Worm (Caenorhabditis elegans) whole organism, L2 larva: ENCODE data around the gene arp-6.

ENCODE experiments used
- blmp-1 ChIP-seq: sonication (generic microtip); optimal IDR thresholded peaks from 2 replicates; lab custom pipeline; 2017; ENCODE audit warnings: missing genetic modification characterization, mild to moderate bottlenecking, missing compliant biosample characterization, antibody characterized with exemption, moderate library complexity; ENCODE audit not compliant: insufficient read depth
- ceh-16 ChIP-seq: fragments of 150-350 bp; optimal IDR thresholded peaks from 2 replicates; lab custom pipeline; 2014; ENCODE audit warnings: missing biosample characterization, missing genetic modification characterization
- crh-2 ChIP-seq: sonication (generic microtip); optimal IDR thresholded peaks from 2 replicates; lab custom pipeline; 2017; ENCODE audit warnings: missing biosample characterization, missing genetic modification characterization
- lin-11 ChIP-seq: fragments of 150-350 bp; sonication (generic microtip); optimal IDR thresholded peaks from 2 replicates; lab custom pipeline; 2014; ENCODE audit warnings: missing biosample characterization, missing genetic modification characterization, inconsistent platforms, mixed read lengths
- nhr-11 ChIP-seq: fragments of 150-350 bp; optimal IDR thresholded peaks from 2 replicates; lab custom pipeline; 2014; ENCODE audit warnings: missing biosample characterization, missing genetic modification characterization
- nhr-129 ChIP-seq: fragments of 150-350 bp; optimal IDR thresholded peaks from 2 replicates; lab custom pipeline; 2014; ENCODE audit warnings: missing biosample characterization, missing genetic modification characterization
- skn-1 ChIP-seq: sonication (generic microtip); optimal IDR thresholded peaks from 2 replicates; lab custom pipeline; 2017; ENCODE audit warnings: missing biosample characterization, missing genetic modification characterization
- sma-9 ChIP-seq, 2 experiments: fragments of 150-350 bp in 1 of 2; sonication (generic microtip) in 1 of 2; optimal IDR thresholded peaks; 2 replicates each; lab custom pipeline; 2014 to 2016; ENCODE audit warnings: missing genetic modification characterization in 2 of 2, mild to moderate bottlenecking in 1 of 2, missing biosample characterization in 1 of 2, missing compliant biosample characterization in 1 of 2, missing genetic modification reagents in 1 of 2, moderate library complexity in 1 of 2
- unc-62 ChIP-seq: fragments of 150-350 bp; optimal IDR thresholded peaks from 2 replicates; lab custom pipeline; 2014; ENCODE audit warnings: missing biosample characterization, missing genetic modification reagents, missing genetic modification characterization

DNA sequence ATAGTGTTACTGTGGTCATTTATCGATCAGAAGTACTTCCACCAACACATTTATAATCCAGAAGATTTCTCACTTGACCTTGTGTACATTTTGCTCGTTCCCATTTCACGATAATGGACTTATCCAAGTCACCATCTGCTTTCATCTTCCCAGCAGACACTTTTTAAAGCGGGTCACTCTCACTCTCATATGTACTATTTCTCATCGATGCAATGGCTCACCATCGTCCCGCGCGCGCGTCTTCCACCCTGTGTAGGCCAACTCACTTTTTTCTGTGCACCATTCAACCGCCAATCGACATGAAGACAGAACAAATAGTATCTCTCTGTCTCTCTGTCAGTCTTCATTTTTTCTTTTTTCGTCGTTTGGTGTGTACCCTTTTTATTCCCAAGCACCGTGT is 15.0 kb upstream of the arp-6 start:
- TF ChIP-seq nhr-11 (tag; lab: Kevin White, UChicago) (no peak), sma-9 (GFP tag; optimal IDR thresholded peaks at IDR 0.05; lab: Kevin White, UChicago) (no peak), sma-9 (tag; optimal IDR thresholded peaks at IDR 0.05; lab: Kevin White, UChicago) (no peak), blmp-1 (tag; lab: Kevin White, UChicago) (no peak), skn-1 (tag; lab: Kevin White, UChicago) (no peak), nhr-129 (no peak), lin-11 (tag; lab: Kevin White, UChicago) (no peak), unc-62 (GFP tag; lab: Kevin White, UChicago) (no peak), crh-2 (tag; lab: Kevin White, UChicago) (no peak), ceh-16 (no peak)
